Worm (Caenorhabditis elegans) whole organism, L1 larva: Measurements from ENCODE around the gene nlp-29.
A peak's percentile ranks its signal among the peaks of the same experiment; 100 is the strongest.

Experiments used
- C04F5.9 ChIP-seq: sonication (generic microtip); optimal IDR thresholded peaks from 2 replicates; lab custom pipeline; 2016; ENCODE audit warnings: missing genetic modification characterization, missing compliant biosample characterization
- C16A3.4 ChIP-seq: fragments of 150-350 bp; optimal IDR thresholded peaks from 2 replicates; lab custom pipeline; 2014; ENCODE audit warnings: missing biosample characterization, missing genetic modification characterization
- C34B4.2 ChIP-seq: sonication (generic microtip); optimal IDR thresholded peaks from 2 replicates; lab custom pipeline; 2017; ENCODE audit warnings: mild to moderate bottlenecking, missing genetic modification characterization, missing compliant biosample characterization
- aha-1 ChIP-seq: fragments of 150-350 bp; optimal IDR thresholded peaks from 2 replicates; lab custom pipeline; 2014; ENCODE audit warnings: missing biosample characterization, missing genetic modification characterization
- ama-1 ChIP-seq: fragments of 150-350 bp; optimal IDR thresholded peaks from 2 replicates; lab custom pipeline; 2014
- blmp-1 ChIP-seq: fragments of 150-350 bp; optimal IDR thresholded peaks from 2 replicates; lab custom pipeline; 2014; ENCODE audit warnings: missing biosample characterization, missing genetic modification characterization
- ceh-8 ChIP-seq: fragments of 200-800 bp; sonication (Bioruptor generic); optimal IDR thresholded peaks from 2 replicates; lab custom pipeline; 2018; ENCODE audit warnings: mild to moderate bottlenecking, missing genetic modification characterization, moderate library complexity, missing compliant biosample characterization
- ces-1 ChIP-seq: fragments of 150-350 bp; optimal IDR thresholded peaks from 2 replicates; lab custom pipeline; 2014; ENCODE audit warnings: missing biosample characterization, missing genetic modification reagents, missing genetic modification characterization
- dpl-1 ChIP-seq, 3 experiments: fragments of 150-350 bp in 2 of 3; sonication (generic microtip) in 1 of 3; optimal IDR thresholded peaks; 2 replicates each; lab custom pipeline; 2014 to 2017; ENCODE audit warnings: missing biosample characterization in 3 of 3, missing genetic modification characterization in 3 of 3, missing genetic modification reagents in 3 of 3
- efl-1 ChIP-seq, 4 experiments: fragments of 150-350 bp; optimal IDR thresholded peaks in 3 of 4; peaks in 1 of 4; 1 replicate in 1 of 4; 2 replicates in 3 of 4; lab custom pipeline; 2014; ENCODE audit warnings: missing biosample characterization in 2 of 4, missing genetic modification characterization in 2 of 4, missing genetic modification reagents in 2 of 4
- elt-2 ChIP-seq: sonication (generic microtip); optimal IDR thresholded peaks from 2 replicates; lab custom pipeline; 2016; ENCODE audit warnings: missing genetic modification characterization, mild to moderate bottlenecking, inconsistent platforms, missing compliant biosample characterization, missing genetic modification reagents
- elt-3 ChIP-seq, 6 experiments: fragments of 150-350 bp in 1 of 6; sonication (generic microtip); optimal IDR thresholded peaks; 2 replicates each; lab custom pipeline; 2017 to 2018; ENCODE audit warnings: missing biosample characterization in 6 of 6, missing genetic modification characterization in 6 of 6, inconsistent platforms in 1 of 6
- fkh-8 ChIP-seq: sonication (generic microtip); optimal IDR thresholded peaks from 2 replicates; lab custom pipeline; 2016; ENCODE audit warnings: mild to moderate bottlenecking, missing genetic modification characterization, missing compliant biosample characterization
- hlh-17 ChIP-seq: fragments of 200-800 bp; sonication (Bioruptor generic); optimal IDR thresholded peaks from 2 replicates; lab custom pipeline; 2018; ENCODE audit warnings: missing genetic modification characterization, mild to moderate bottlenecking, missing compliant biosample characterization, moderate library complexity, borderline replicate concordance
- jun-1 ChIP-seq: fragments of 150-350 bp; optimal IDR thresholded peaks from 2 replicates; lab custom pipeline; 2014; ENCODE audit warnings: missing biosample characterization, missing genetic modification reagents, missing genetic modification characterization
- lin-13 ChIP-seq: fragments of 150-350 bp; optimal IDR thresholded peaks from 2 replicates; lab custom pipeline; 2014; ENCODE audit warnings: missing biosample characterization, missing genetic modification reagents, missing genetic modification characterization
- lin-35 ChIP-seq, 2 experiments: fragments of 150-350 bp; optimal IDR thresholded peaks; 2 replicates each; lab custom pipeline; 2014; ENCODE audit warnings: missing biosample characterization in 2 of 2, missing genetic modification characterization in 2 of 2, missing genetic modification reagents in 2 of 2
- lsy-2 ChIP-seq, 2 experiments: fragments of 150-350 bp; optimal IDR thresholded peaks; 2 replicates each; lab custom pipeline; 2014; ENCODE audit warnings: missing biosample characterization in 2 of 2, missing genetic modification characterization in 2 of 2
- mab-9 ChIP-seq: fragments of 200-800 bp; sonication (Bioruptor generic); IDR thresholded peaks from 2 replicates; pipeline ENCODE4 v1.3.6; 2022; ENCODE audit warnings: missing genetic modification reagents, missing genetic modification characterization, missing compliant biosample characterization
- mef-2 ChIP-seq: fragments of 150-350 bp; optimal IDR thresholded peaks from 2 replicates; lab custom pipeline; 2014; ENCODE audit warnings: missing biosample characterization, missing genetic modification characterization
- nhr-11 ChIP-seq: fragments of 150-350 bp; optimal IDR thresholded peaks from 2 replicates; lab custom pipeline; 2014; ENCODE audit warnings: missing biosample characterization, missing genetic modification characterization
- nhr-20 ChIP-seq: sonication (generic microtip); optimal IDR thresholded peaks from 2 replicates; lab custom pipeline; 2016; ENCODE audit warnings: mild to moderate bottlenecking, missing genetic modification characterization, missing compliant biosample characterization
- nhr-237 ChIP-seq: fragments of 150-350 bp; optimal IDR thresholded peaks from 2 replicates; lab custom pipeline; 2014; ENCODE audit warnings: missing biosample characterization, missing genetic modification characterization
- nhr-90 ChIP-seq: sonication (generic microtip); optimal IDR thresholded peaks from 2 replicates; lab custom pipeline; 2016; ENCODE audit warnings: mild to moderate bottlenecking, missing genetic modification characterization, missing compliant biosample characterization; ENCODE audit not compliant: poor library complexity
- pag-3 ChIP-seq: sonication (generic microtip); optimal IDR thresholded peaks from 2 replicates; lab custom pipeline; 2017; ENCODE audit warnings: missing genetic modification characterization, mild to moderate bottlenecking, missing compliant biosample characterization, antibody characterized with exemption, borderline replicate concordance; ENCODE audit not compliant: insufficient read depth
- pax-3 ChIP-seq: fragments of 200-800 bp; sonication (Bioruptor generic); optimal IDR thresholded peaks from 2 replicates; lab custom pipeline; 2018; ENCODE audit warnings: mild to moderate bottlenecking, missing genetic modification characterization, moderate library complexity, missing compliant biosample characterization
- rnt-1 ChIP-seq: sonication (generic microtip); optimal IDR thresholded peaks from 2 replicates; lab custom pipeline; 2016; ENCODE audit warnings: mild to moderate bottlenecking, missing genetic modification characterization, moderate library complexity, missing compliant biosample characterization
- skn-1 ChIP-seq: fragments of 150-350 bp; optimal IDR thresholded peaks from 2 replicates; lab custom pipeline; 2014; ENCODE audit warnings: missing biosample characterization, missing genetic modification characterization
- snpc-4 ChIP-seq: fragments of 150-350 bp; optimal IDR thresholded peaks from 2 replicates; lab custom pipeline; 2014; ENCODE audit warnings: missing biosample characterization, missing genetic modification characterization
- sptf-1 ChIP-seq: fragments of 150-350 bp; optimal IDR thresholded peaks from 2 replicates; lab custom pipeline; 2014; ENCODE audit warnings: missing biosample characterization, missing genetic modification characterization
- sup-37 ChIP-seq: fragments of 200-800 bp; sonication (Bioruptor generic); optimal IDR thresholded peaks from 2 replicates; lab custom pipeline; 2018; ENCODE audit warnings: mild to moderate bottlenecking, missing genetic modification characterization, missing compliant biosample characterization
- tbx-2 ChIP-seq: sonication (generic microtip); optimal IDR thresholded peaks from 2 replicates; lab custom pipeline; 2016; ENCODE audit warnings: missing genetic modification characterization, missing compliant biosample characterization
- tlp-1 ChIP-seq: fragments of 150-350 bp; optimal IDR thresholded peaks from 2 replicates; lab custom pipeline; 2014; ENCODE audit warnings: missing biosample characterization, missing genetic modification characterization
- unc-62 ChIP-seq: fragments of 150-350 bp; optimal IDR thresholded peaks from 2 replicates; lab custom pipeline; 2014; ENCODE audit warnings: missing biosample characterization, missing genetic modification reagents, missing genetic modification characterization
- unc-86 ChIP-seq: sonication (generic microtip); optimal IDR thresholded peaks from 2 replicates; lab custom pipeline; 2016; ENCODE audit warnings: missing genetic modification characterization, missing compliant biosample characterization
- unc-98 ChIP-seq: fragments of 200-800 bp; sonication (Bioruptor generic); IDR thresholded peaks from 2 replicates; pipeline ENCODE4 v1.3.6; 2022; ENCODE audit warnings: missing genetic modification characterization, missing compliant biosample characterization
- vab-15 ChIP-seq: sonication (generic microtip); optimal IDR thresholded peaks from 2 replicates; lab custom pipeline; 2017; ENCODE audit warnings: missing genotype, mild to moderate bottlenecking, missing genetic modification characterization, missing compliant biosample characterization
- zip-4 ChIP-seq: fragments of 200-800 bp; sonication (Bioruptor generic); optimal IDR thresholded peaks from 2 replicates; lab custom pipeline; 2018; ENCODE audit warnings: mild to moderate bottlenecking, missing genetic modification characterization, moderate library complexity, missing compliant biosample characterization

nlp-29 gene

DNA sequence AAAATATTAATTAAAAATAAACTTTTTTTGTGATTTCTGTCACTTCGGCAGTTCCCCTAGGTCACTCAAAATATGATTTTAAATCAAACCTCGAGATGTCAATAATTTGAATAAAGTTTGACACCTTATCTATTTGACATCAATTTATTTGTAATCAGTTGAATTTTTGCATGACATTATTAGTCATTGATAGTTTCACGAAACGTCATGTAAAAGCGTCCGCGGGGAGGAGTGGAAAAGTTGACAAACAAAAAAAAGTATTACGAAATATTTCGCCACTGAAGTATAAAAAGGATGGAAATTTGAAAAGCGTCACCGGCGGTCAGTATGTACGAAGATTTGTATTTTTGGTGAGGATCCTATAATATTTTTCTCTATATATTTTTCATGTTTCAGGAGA lies 40.6 kb downstream of the nlp-29 start, which contains the start of gene K09D9.1:
Gene K09D9.1, plus strand, starts transcription at position 271 of the 400 bp plus-strand sequence.
- TF ChIP-seq elt-2 (tag; lab: Kevin White, UChicago) (peak; percentile 74), pax-3 (tag; lab: Kevin White, UChicago) (no peak), unc-86 (tag; lab: Kevin White, UChicago) (no peak), skn-1 (tag; lab: Kevin White, UChicago) (peak; percentile 53), pag-3 (tag; lab: Kevin White, UChicago) (no peak), sptf-1 (tag; lab: Kevin White, UChicago) (no peak), mef-2 (tag; lab: Kevin White, UChicago) (no peak), vab-15 (tag; lab: Kevin White, UChicago) (no peak), zip-4 (GFP tag; lab: Kevin White, UChicago) (peak; percentile 73), C34B4.2 (tag; lab: Kevin White, UChicago) (no peak), tlp-1 (tag; lab: Kevin White, UChicago) (no peak), nhr-90 (no peak), mab-9 (GFP tag; lab: Robert Waterston, UW) (no peak)

DNA sequence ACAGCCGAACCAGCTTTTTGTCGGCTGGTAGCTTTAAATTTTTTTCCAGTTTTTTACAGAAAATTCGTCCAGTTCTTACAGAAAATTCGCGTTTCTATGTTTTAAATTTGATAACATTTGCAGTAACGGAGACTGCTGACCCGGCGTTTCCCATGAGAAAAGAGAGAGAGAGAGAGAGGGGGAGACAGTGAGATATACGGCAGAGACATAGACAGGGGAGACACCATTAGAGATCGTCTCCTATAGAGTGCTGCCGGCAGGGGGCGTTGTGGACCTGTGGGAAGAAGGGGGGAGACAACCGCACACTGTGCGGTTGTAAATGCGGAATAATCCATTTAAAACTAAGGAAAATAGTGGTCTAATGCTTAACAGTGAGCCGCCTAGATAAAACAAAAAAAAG lies 45.4 kb downstream of the nlp-29 start:
- TF ChIP-seq ama-1 (lab: Kevin White, UChicago) = no peak
- no peak for TF ChIP-seq ceh-8 (GFP tag; lab: Kevin White, UChicago)
- peak; percentile 12 for TF ChIP-seq elt-2 (tag; lab: Kevin White, UChicago)
- TF ChIP-seq nhr-11 (tag; lab: Kevin White, UChicago) = no peak
- TF ChIP-seq elt-3 (tag; optimal IDR thresholded peaks at IDR 0.05; lab: Kevin White, UChicago) = no peak
- TF ChIP-seq hlh-17 (GFP tag; lab: Kevin White, UChicago) = no peak
- TF ChIP-seq nhr-20 (tag; lab: Kevin White, UChicago) = peak; percentile 12
- no peak for TF ChIP-seq fkh-8 (tag; lab: Kevin White, UChicago)
- no peak for TF ChIP-seq nhr-237 (tag; lab: Kevin White, UChicago)
- TF ChIP-seq lsy-2 (tag; optimal IDR thresholded peaks at IDR 0.05; lab: Kevin White, UChicago) = no peak
- no peak for TF ChIP-seq mef-2 (tag; lab: Kevin White, UChicago)
- no peak for TF ChIP-seq C34B4.2 (tag; lab: Kevin White, UChicago)
- TF ChIP-seq tlp-1 (tag; lab: Kevin White, UChicago) = no peak
- TF ChIP-seq tbx-2 = no peak
- TF ChIP-seq lin-35 (GFP tag; optimal IDR thresholded peaks at IDR 0.05; lab: Kevin White, UChicago) = peak in 1 of 2 experiments; percentile 11
- no peak for TF ChIP-seq zip-4 (GFP tag; lab: Kevin White, UChicago)
- no peak for TF ChIP-seq unc-86 (tag; lab: Kevin White, UChicago)
- no peak for TF ChIP-seq C16A3.4 (tag; lab: Kevin White, UChicago)
- TF ChIP-seq ces-1 = no peak
- no peak for TF ChIP-seq aha-1 (tag; lab: Kevin White, UChicago)
- peak; percentile 27 for TF ChIP-seq rnt-1 (tag; lab: Kevin White, UChicago)
- no peak for TF ChIP-seq sup-37 (GFP tag; lab: Kevin White, UChicago)
- TF ChIP-seq pag-3 (tag; lab: Kevin White, UChicago) = no peak
- TF ChIP-seq lin-13 (GFP tag; lab: Kevin White, UChicago) = no peak
- TF ChIP-seq C04F5.9 (tag; lab: Kevin White, UChicago) = no peak
- TF ChIP-seq jun-1 (tag; lab: Kevin White, UChicago) = no peak
- no peak for TF ChIP-seq snpc-4 (tag; lab: Kevin White, UChicago)
- TF ChIP-seq dpl-1 (GFP tag; optimal IDR thresholded peaks at IDR 0.05; lab: Kevin White, UChicago) = no peak
- TF ChIP-seq efl-1 (optimal IDR thresholded peaks at IDR 0.05; lab: Kevin White, UChicago) = peak; percentile 19 to 26
- peak in 1 of 2 experiments; percentile 93 for TF ChIP-seq efl-1 (GFP tag; optimal IDR thresholded peaks at IDR 0.05 in 1 of 2; lab: Kevin White, UChicago)
- TF ChIP-seq unc-62 = no peak
- no peak for TF ChIP-seq unc-98 (GFP tag; lab: Robert Waterston, UW)
- TF ChIP-seq blmp-1 (tag; lab: Kevin White, UChicago) = no peak
